Worm (Caenorhabditis elegans) whole organism, late embryonic: Measurements from ENCODE around the gene C25H3.11.

Experiments
- C38D4.7 ChIP-seq: fragments of 200-800 bp; sonication (Bioruptor generic); optimal IDR thresholded peaks from 2 replicates; lab custom pipeline; 2018; ENCODE audit warnings: mild to moderate bottlenecking, missing genetic modification characterization, moderate library complexity, missing compliant biosample characterization
- F13H6.1 ChIP-seq: sonication (generic microtip); optimal IDR thresholded peaks from 2 replicates; lab custom pipeline; 2016; ENCODE audit warnings: missing genetic modification characterization, missing compliant biosample characterization
- K02D7.2 ChIP-seq: sonication (generic microtip); optimal IDR thresholded peaks from 2 replicates; lab custom pipeline; 2017; ENCODE audit warnings: mild to moderate bottlenecking, missing genetic modification characterization, missing compliant biosample characterization
- T23F11.4 ChIP-seq: fragments of 200-800 bp; sonication (Bioruptor generic); optimal IDR thresholded peaks from 2 replicates; lab custom pipeline; 2018; ENCODE audit warnings: mild to moderate bottlenecking, missing genetic modification characterization, missing compliant biosample characterization
- Y22D7AL.16 ChIP-seq: sonication (generic microtip); optimal IDR thresholded peaks from 2 replicates; lab custom pipeline; 2016; ENCODE audit warnings: missing genetic modification characterization, missing compliant biosample characterization
- ahr-1 ChIP-seq: sonication (generic microtip); optimal IDR thresholded peaks from 2 replicates; lab custom pipeline; 2016; ENCODE audit warnings: missing genetic modification characterization, missing compliant biosample characterization
- ama-1 ChIP-seq: fragments of 150-350 bp; optimal IDR thresholded peaks from 2 replicates; lab custom pipeline; 2014
- ceh-14 ChIP-seq: sonication (generic microtip); optimal IDR thresholded peaks from 2 replicates; lab custom pipeline; 2016; ENCODE audit warnings: missing genotype, missing genetic modification characterization, missing compliant biosample characterization
- ceh-2 ChIP-seq: sonication (generic microtip); optimal IDR thresholded peaks from 2 replicates; lab custom pipeline; 2016; ENCODE audit warnings: missing genotype, missing genetic modification characterization, missing compliant biosample characterization
- ceh-24 ChIP-seq: sonication (generic microtip); optimal IDR thresholded peaks from 2 replicates; lab custom pipeline; 2016; ENCODE audit warnings: mild to moderate bottlenecking, missing genetic modification characterization, missing compliant biosample characterization
- ceh-30 ChIP-seq: fragments of 150-350 bp; optimal IDR thresholded peaks from 2 replicates; lab custom pipeline; 2014; ENCODE audit warnings: missing biosample characterization, missing genetic modification characterization
- ceh-31 ChIP-seq: sonication (generic microtip); optimal IDR thresholded peaks from 2 replicates; lab custom pipeline; 2016; ENCODE audit warnings: missing genetic modification characterization, missing compliant biosample characterization
- ceh-34 ChIP-seq: sonication (generic microtip); optimal IDR thresholded peaks from 2 replicates; lab custom pipeline; 2016; ENCODE audit warnings: mild to moderate bottlenecking, missing genetic modification characterization, missing compliant biosample characterization
- ceh-45 ChIP-seq: fragments of 200-800 bp; sonication (Bioruptor generic); IDR thresholded peaks from 2 replicates; pipeline ENCODE4 v1.3.6; 2022; ENCODE audit warnings: missing genetic modification reagents, missing genetic modification characterization, missing compliant biosample characterization
- ceh-48 ChIP-seq: sonication (generic microtip); optimal IDR thresholded peaks from 2 replicates; lab custom pipeline; 2016; ENCODE audit warnings: missing genetic modification characterization, inconsistent platforms, missing compliant biosample characterization
- ceh-9 ChIP-seq: sonication (generic microtip); optimal IDR thresholded peaks from 2 replicates; lab custom pipeline; 2016; ENCODE audit warnings: mild to moderate bottlenecking, missing genetic modification characterization, inconsistent platforms, missing compliant biosample characterization
- dmd-4 ChIP-seq: sonication (generic microtip); optimal IDR thresholded peaks from 2 replicates; lab custom pipeline; 2016; ENCODE audit warnings: borderline replicate concordance, missing genetic modification characterization, missing compliant biosample characterization
- dve-1 ChIP-seq: sonication (generic microtip); optimal IDR thresholded peaks from 2 replicates; lab custom pipeline; 2017; ENCODE audit warnings: antibody characterized with exemption, mild to moderate bottlenecking, missing genetic modification characterization, missing compliant biosample characterization
- elt-2 ChIP-seq: sonication (generic microtip); optimal IDR thresholded peaks from 2 replicates; lab custom pipeline; 2016; ENCODE audit warnings: missing genetic modification reagents, missing genetic modification characterization, missing compliant biosample characterization
- eyg-1 ChIP-seq: sonication (generic microtip); optimal IDR thresholded peaks from 2 replicates; lab custom pipeline; 2016; ENCODE audit warnings: missing genotype, missing genetic modification characterization, missing compliant biosample characterization
- fax-1 ChIP-seq: sonication (generic microtip); optimal IDR thresholded peaks from 2 replicates; lab custom pipeline; 2016; ENCODE audit warnings: missing genotype, missing genetic modification characterization, missing compliant biosample characterization
- fkh-10 ChIP-seq: fragments of 150-350 bp; optimal IDR thresholded peaks from 2 replicates; lab custom pipeline; 2014; ENCODE audit warnings: missing biosample characterization, missing genetic modification reagents, missing genetic modification characterization
- gmeb-2 ChIP-seq: sonication (generic microtip); optimal IDR thresholded peaks from 2 replicates; lab custom pipeline; 2016; ENCODE audit warnings: missing genetic modification characterization, inconsistent platforms, missing compliant biosample characterization
- hlh-30 ChIP-seq: sonication (generic microtip); optimal IDR thresholded peaks from 2 replicates; lab custom pipeline; 2017; ENCODE audit warnings: antibody characterized with exemption, missing genetic modification characterization, missing compliant biosample characterization; ENCODE audit not compliant: insufficient read depth
- lin-11 ChIP-seq: fragments of 200-800 bp; sonication (Bioruptor generic); optimal IDR thresholded peaks from 2 replicates; lab custom pipeline; 2018; ENCODE audit warnings: mild to moderate bottlenecking, missing genetic modification characterization, missing compliant biosample characterization
- mec-3 ChIP-seq: sonication (generic microtip); optimal IDR thresholded peaks from 2 replicates; lab custom pipeline; 2016; ENCODE audit warnings: borderline replicate concordance, missing genetic modification characterization, missing compliant biosample characterization
- nfya-1 ChIP-seq: sonication (generic microtip); optimal IDR thresholded peaks from 2 replicates; lab custom pipeline; 2017; ENCODE audit warnings: missing genetic modification characterization, mild to moderate bottlenecking, missing compliant biosample characterization, antibody characterized with exemption, moderate library complexity
- nhr-11 ChIP-seq: fragments of 150-350 bp; optimal IDR thresholded peaks from 2 replicates; lab custom pipeline; 2014; ENCODE audit warnings: missing biosample characterization, missing genetic modification characterization
- npax-4 ChIP-seq: sonication (generic microtip); optimal IDR thresholded peaks from 2 replicates; lab custom pipeline; 2016; ENCODE audit warnings: missing genetic modification characterization, missing compliant biosample characterization
- odd-2 ChIP-seq: sonication (generic microtip); optimal IDR thresholded peaks from 2 replicates; lab custom pipeline; 2017; ENCODE audit warnings: antibody characterized with exemption, mild to moderate bottlenecking, missing genetic modification characterization, missing compliant biosample characterization
- pag-3 ChIP-seq: sonication (generic microtip); optimal IDR thresholded peaks from 2 replicates; lab custom pipeline; 2016; ENCODE audit warnings: missing compliant biosample characterization, missing genetic modification characterization, borderline replicate concordance
- pax-1 ChIP-seq: fragments of 150-350 bp; optimal IDR thresholded peaks from 2 replicates; lab custom pipeline; 2014; ENCODE audit warnings: missing biosample characterization, missing genetic modification characterization
- pha-2 ChIP-seq: sonication (generic microtip); optimal IDR thresholded peaks from 2 replicates; lab custom pipeline; 2017; ENCODE audit warnings: mild to moderate bottlenecking, missing genetic modification characterization, missing compliant biosample characterization
- pha-4 ChIP-seq: fragments of 150-350 bp; optimal IDR thresholded peaks from 2 replicates; lab custom pipeline; 2018; ENCODE audit warnings: missing biosample characterization, missing genetic modification reagents, missing genetic modification characterization
- pqm-1 ChIP-seq: sonication (generic microtip); optimal IDR thresholded peaks from 2 replicates; lab custom pipeline; 2016; ENCODE audit warnings: missing genetic modification characterization, missing compliant biosample characterization
- ref-2 ChIP-seq: sonication (generic microtip); optimal IDR thresholded peaks from 2 replicates; lab custom pipeline; 2016; ENCODE audit warnings: missing genetic modification characterization, missing compliant biosample characterization
- rnt-1 ChIP-seq: sonication (generic microtip); optimal IDR thresholded peaks from 2 replicates; lab custom pipeline; 2016; ENCODE audit warnings: missing genetic modification characterization, missing compliant biosample characterization
- sdc-2 ChIP-seq: sonication (generic microtip); optimal IDR thresholded peaks from 2 replicates; lab custom pipeline; 2016; ENCODE audit warnings: missing genotype, missing genetic modification characterization, missing compliant biosample characterization
- sox-4 ChIP-seq: sonication (generic microtip); optimal IDR thresholded peaks from 2 replicates; lab custom pipeline; 2017; ENCODE audit warnings: mild to moderate bottlenecking, missing genetic modification characterization, inconsistent platforms, missing compliant biosample characterization
- syd-9 ChIP-seq: sonication (generic microtip); optimal IDR thresholded peaks from 2 replicates; lab custom pipeline; 2016; ENCODE audit warnings: mild to moderate bottlenecking, missing genetic modification characterization, moderate library complexity, missing compliant biosample characterization
- tbx-7 ChIP-seq: sonication (generic microtip); optimal IDR thresholded peaks from 2 replicates; lab custom pipeline; 2016; ENCODE audit warnings: missing genotype, missing genetic modification characterization, missing compliant biosample characterization
- ttx-3 ChIP-seq: sonication (generic microtip); optimal IDR thresholded peaks from 2 replicates; lab custom pipeline; 2016; ENCODE audit warnings: missing genetic modification reagents, missing genetic modification characterization, missing compliant biosample characterization
- unc-55 ChIP-seq: sonication (generic microtip); optimal IDR thresholded peaks from 2 replicates; lab custom pipeline; 2017; ENCODE audit warnings: missing biosample characterization, missing genetic modification reagents, missing genetic modification characterization
- unc-86 ChIP-seq: sonication (generic microtip); optimal IDR thresholded peaks from 2 replicates; lab custom pipeline; 2016; ENCODE audit warnings: missing genetic modification characterization, missing compliant biosample characterization
- ztf-16 ChIP-seq: sonication (generic microtip); optimal IDR thresholded peaks from 2 replicates; lab custom pipeline; 2017; ENCODE audit warnings: missing genetic modification characterization, missing compliant biosample characterization

C25H3.11 gene

DNA sequence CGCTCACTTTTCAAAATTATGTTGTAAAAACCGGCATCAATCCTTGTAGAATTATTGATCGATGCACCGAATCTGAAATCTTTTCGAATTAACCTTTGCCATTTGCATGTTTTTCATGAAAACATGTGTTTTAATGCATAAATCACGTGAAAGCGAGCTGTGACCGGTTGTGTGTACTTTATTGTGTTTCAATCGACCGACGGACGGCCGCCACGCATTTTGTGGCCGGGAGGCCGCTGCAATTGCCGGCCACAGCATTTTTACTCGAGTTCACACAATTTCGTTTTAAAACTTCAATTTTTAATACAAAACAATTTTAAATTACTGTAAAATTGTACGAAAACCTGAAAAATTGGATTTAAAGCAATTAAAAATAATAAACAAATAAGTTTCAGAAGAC, at the start of gene C25H3.11:
C25H3.11 (minus strand) TSS at position 82 of the 400 bp plus-strand sequence.
- TF ChIP-seq ttx-3: no peak
- TF ChIP-seq ama-1 (lab: Kevin White, UChicago): peak; percentile 5
- no peak for TF ChIP-seq odd-2 (tag; lab: Kevin White, UChicago)
- TF ChIP-seq hlh-30 (tag; lab: Kevin White, UChicago): peak; percentile 55
- TF ChIP-seq ceh-48 (tag; lab: Kevin White, UChicago): no peak
- peak; percentile 35 for TF ChIP-seq ceh-2 (tag; lab: Kevin White, UChicago)

DNA sequence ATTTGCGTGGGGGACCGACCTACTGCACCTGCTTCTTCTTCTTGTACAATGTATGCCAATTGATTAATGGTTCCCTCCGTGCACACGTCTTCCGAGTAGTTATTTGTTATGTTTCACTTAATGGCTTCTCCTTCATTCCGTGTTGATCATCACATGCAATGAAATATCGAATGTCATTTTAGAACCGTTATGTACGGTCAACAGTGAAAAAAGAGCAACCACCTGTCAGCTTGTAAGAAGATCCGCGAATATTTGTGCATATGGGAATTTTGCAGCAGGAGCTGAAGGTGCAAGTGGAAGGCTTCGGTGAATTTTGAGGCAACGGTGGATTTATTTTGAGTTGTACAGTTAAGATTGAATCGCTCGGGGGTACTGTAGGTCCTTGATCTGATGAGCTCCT, 47.8 kb upstream of the C25H3.11 start:
- no peak for TF ChIP-seq ceh-9 (tag; lab: Kevin White, UChicago)
- no peak for TF ChIP-seq pqm-1 (tag; lab: Kevin White, UChicago)
- TF ChIP-seq K02D7.2 (tag; lab: Kevin White, UChicago): no peak
- no peak for TF ChIP-seq dmd-4 (tag; lab: Kevin White, UChicago)
- TF ChIP-seq ceh-34: no peak
- TF ChIP-seq T23F11.4: no peak
- TF ChIP-seq elt-2 (tag; lab: Kevin White, UChicago): no peak
- TF ChIP-seq lin-11 (tag; lab: Kevin White, UChicago): no peak
- TF ChIP-seq fkh-10 (GFP tag; lab: Kevin White, UChicago): no peak
- TF ChIP-seq sdc-2: no peak
- TF ChIP-seq pha-2 (tag; lab: Kevin White, UChicago): no peak
- no peak for TF ChIP-seq nhr-11 (tag; lab: Kevin White, UChicago)
- no peak for TF ChIP-seq Y22D7AL.16 (tag; lab: Kevin White, UChicago)
- no peak for TF ChIP-seq ceh-31 (tag; lab: Kevin White, UChicago)
- no peak for TF ChIP-seq ztf-16 (tag; lab: Kevin White, UChicago)
- no peak for TF ChIP-seq ttx-3
- TF ChIP-seq fax-1 (tag; lab: Kevin White, UChicago): no peak

DNA sequence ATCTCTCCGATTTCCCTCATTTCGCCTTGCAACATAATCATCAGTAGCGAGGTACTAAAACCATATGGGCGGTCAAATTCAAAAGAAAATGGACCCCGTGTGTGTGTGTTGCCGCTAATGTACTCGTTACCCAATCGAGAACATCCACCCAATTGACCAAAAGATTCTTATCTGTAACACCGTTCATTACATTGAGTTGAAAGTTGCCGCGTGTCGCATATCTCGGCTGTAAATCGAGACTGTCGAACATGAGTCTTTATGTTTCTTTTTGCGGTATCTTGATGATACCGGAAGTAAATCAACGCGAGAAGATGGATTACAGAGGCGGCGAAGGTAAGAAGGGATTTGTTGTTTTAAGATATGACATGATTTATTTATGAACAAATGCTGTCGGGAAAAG, 46.9 kb upstream of the C25H3.11 start:
- no peak for TF ChIP-seq K02D7.2 (tag; lab: Kevin White, UChicago)
- no peak for TF ChIP-seq syd-9 (tag; lab: Kevin White, UChicago)
- no peak for TF ChIP-seq dve-1
- no peak for TF ChIP-seq ceh-30 (tag; lab: Kevin White, UChicago)
- no peak for TF ChIP-seq nfya-1 (tag; lab: Kevin White, UChicago)
- TF ChIP-seq odd-2 (tag; lab: Kevin White, UChicago): no peak
- no peak for TF ChIP-seq ceh-45 (GFP tag; lab: Robert Waterston, UW)
- no peak for TF ChIP-seq unc-55 (GFP tag; lab: Kevin White, UChicago)
- no peak for TF ChIP-seq ceh-48 (tag; lab: Kevin White, UChicago)
- TF ChIP-seq lin-11 (tag; lab: Kevin White, UChicago): no peak
- no peak for TF ChIP-seq Y22D7AL.16 (tag; lab: Kevin White, UChicago)
- TF ChIP-seq ttx-3: no peak
- TF ChIP-seq tbx-7 (tag; lab: Kevin White, UChicago): no peak
- TF ChIP-seq pax-1 (tag; lab: Kevin White, UChicago): no peak
- no peak for TF ChIP-seq unc-86
- TF ChIP-seq ceh-24 (tag; lab: Kevin White, UChicago): no peak
- no peak for TF ChIP-seq eyg-1 (tag; lab: Kevin White, UChicago)

DNA sequence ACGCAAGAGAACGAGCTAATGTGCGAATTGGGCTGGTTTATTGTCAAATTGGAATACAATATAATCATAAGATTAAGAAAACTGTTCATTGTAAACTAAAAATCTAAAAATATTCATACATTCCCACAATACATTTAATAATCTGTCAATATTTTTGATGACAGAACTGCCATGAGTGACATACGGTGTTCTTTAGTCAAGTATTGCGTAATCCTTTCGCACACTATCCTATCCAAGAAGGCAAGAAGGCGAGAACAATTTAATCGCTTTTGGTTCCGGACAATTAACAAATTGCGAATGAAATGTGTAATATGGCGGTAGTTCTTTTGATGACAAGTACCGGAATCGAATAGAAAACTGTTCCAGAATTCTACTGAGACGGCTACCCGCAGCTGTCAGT, 46.0 kb upstream of the C25H3.11 start:
- TF ChIP-seq ref-2 (tag; lab: Kevin White, UChicago) (no peak), odd-2 (tag; lab: Kevin White, UChicago) (no peak), ceh-48 (tag; lab: Kevin White, UChicago) (no peak), npax-4 (tag; lab: Kevin White, UChicago) (no peak), gmeb-2 (tag; lab: Kevin White, UChicago) (no peak), C38D4.7 (GFP tag; lab: Kevin White, UChicago) (no peak), dmd-4 (tag; lab: Kevin White, UChicago) (no peak), sox-4 (tag; lab: Kevin White, UChicago) (no peak), nfya-1 (tag; lab: Kevin White, UChicago) (no peak), ceh-9 (tag; lab: Kevin White, UChicago) (no peak), ceh-14 (no peak), pha-4 (tag; lab: Kevin White, UChicago) (no peak), ahr-1 (tag; lab: Kevin White, UChicago) (no peak), ceh-34 (no peak), rnt-1 (tag; lab: Kevin White, UChicago) (no peak), pag-3 (tag; lab: Kevin White, UChicago) (no peak), F13H6.1 (tag; lab: Kevin White, UChicago) (no peak), mec-3 (no peak)
